Worm (Caenorhabditis elegans) whole organism, L4 larva: Measurements from ENCODE around the gene Y57G11C.22.

Experiments
- R02D3.7 ChIP-seq: fragments of 150-350 bp; sonication (generic microtip); optimal IDR thresholded peaks from 3 replicates; lab custom pipeline; 2014; ENCODE audit warnings: missing biosample characterization, missing genetic modification characterization
- aha-1 ChIP-seq: fragments of 150-350 bp; peaks from one replicate; lab custom pipeline; 2014; ENCODE audit warnings: missing biosample characterization, missing genetic modification characterization
- daf-8 ChIP-seq: fragments of 200-800 bp; sonication (Bioruptor generic); IDR thresholded peaks from 2 replicates; pipeline ENCODE4 v1.3.6; 2022; ENCODE audit warnings: missing genetic modification characterization, missing compliant biosample characterization
- dmd-9 ChIP-seq: fragments of 200-800 bp; sonication (Bioruptor generic); IDR thresholded peaks from 2 replicates; pipeline ENCODE4 v1.3.6; 2022; ENCODE audit warnings: missing genetic modification reagents, missing genetic modification characterization, missing compliant biosample characterization
- nhr-10 ChIP-seq: fragments of 150-350 bp; optimal IDR thresholded peaks from 2 replicates; lab custom pipeline; 2014; ENCODE audit warnings: missing biosample characterization, missing genetic modification characterization
- nhr-76 ChIP-seq: fragments of 150-350 bp; optimal IDR thresholded peaks from 2 replicates; lab custom pipeline; 2014; ENCODE audit warnings: missing biosample characterization, missing genetic modification characterization
- unc-39 ChIP-seq: sonication (generic microtip); optimal IDR thresholded peaks from 2 replicates; lab custom pipeline; 2017; ENCODE audit warnings: missing biosample characterization, missing genetic modification characterization
- unc-62 ChIP-seq, 3 experiments: fragments of 150-350 bp in 1 of 3; sonication (generic microtip); optimal IDR thresholded peaks in 2 of 3; peaks in 1 of 3; 1 replicate in 1 of 3; 2 replicates in 2 of 3; lab custom pipeline; 2014 to 2017; ENCODE audit warnings: missing biosample characterization in 3 of 3, missing genetic modification characterization in 3 of 3, missing genetic modification reagents in 3 of 3, missing genotype in 1 of 3
- zag-1 ChIP-seq: fragments of 150-350 bp; optimal IDR thresholded peaks from 2 replicates; lab custom pipeline; 2014; ENCODE audit warnings: missing biosample characterization, missing genetic modification characterization
- zfp-3 ChIP-seq: fragments of 200-800 bp; sonication (Bioruptor generic); conservative IDR thresholded peaks from 2 replicates; pipeline ENCODE4 v1.3.6; 2022; ENCODE audit warnings: missing genetic modification reagents, missing genetic modification characterization, missing compliant biosample characterization
- ztf-11 ChIP-seq: fragments of 150-350 bp; optimal IDR thresholded peaks from 2 replicates; lab custom pipeline; 2014; ENCODE audit warnings: missing biosample characterization, missing genetic modification characterization

DNA sequence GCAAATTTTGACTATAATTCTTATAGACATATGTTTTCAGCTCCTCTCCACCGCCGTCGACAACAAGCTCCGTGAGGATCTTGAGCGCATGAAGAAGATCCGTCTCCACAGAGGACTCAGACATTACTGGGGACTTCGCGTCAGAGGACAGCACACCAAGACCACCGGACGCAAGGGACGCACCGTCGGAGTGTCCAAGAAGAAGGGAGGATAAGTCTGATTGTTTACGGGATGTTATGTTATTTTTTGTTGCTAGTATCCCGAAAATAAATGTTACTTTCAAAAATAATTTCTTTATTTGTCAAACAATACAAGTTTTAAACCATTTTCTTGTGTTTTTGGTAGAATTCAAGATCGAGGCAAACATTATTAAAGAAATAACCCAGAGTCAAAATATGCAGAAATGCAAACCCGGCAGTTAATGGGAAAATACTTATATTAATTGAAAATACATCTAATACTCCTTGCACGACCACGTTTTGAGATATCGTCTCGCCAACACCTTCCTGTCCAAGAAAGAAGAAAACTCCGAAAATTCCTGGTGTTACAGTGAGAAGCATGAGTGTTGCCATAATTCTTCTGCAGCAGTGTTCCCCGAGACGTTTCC, 10.8 kb upstream of the Y57G11C.22 start:
- TF ChIP-seq unc-62 (GFP tag; optimal IDR thresholded peaks at IDR 0.05 in 1 of 2; lab: Kevin White, UChicago) (peak in 1 of 2 experiments; percentile 52), unc-62 (tag; optimal IDR thresholded peaks at IDR 0.05; lab: Kevin White, UChicago) (no peak), nhr-10 (tag; lab: Kevin White, UChicago) (no peak), unc-39 (tag; lab: Kevin White, UChicago) (no peak), dmd-9 (GFP tag; lab: Robert Waterston, UW) (no peak), daf-8 (GFP tag; lab: Robert Waterston, UW) (no peak), zag-1 (no peak), zfp-3 (GFP tag; lab: Robert Waterston, UW) (no peak), ztf-11 (no peak), nhr-76 (tag; lab: Kevin White, UChicago) (no peak), R02D3.7 (no peak), aha-1 (tag; lab: Kevin White, UChicago) (peak; percentile 86)
